Worm (Caenorhabditis elegans): ENCODE results near the gene coq-5.

ce11 chrIII:7815571-7816348 lies 42.5 kb downstream of the coq-5 start:
- TF ChIP-seq him-1 (tag; optimal IDR thresholded peaks at IDR 0.05) (no peak), W03F9.2 (tag; optimal IDR thresholded peaks at IDR 0.05) (no peak), dao-5 (tag; optimal IDR thresholded peaks at IDR 0.05) (no peak)
